Worm (Caenorhabditis elegans): ENCODE data around the gene C25F9.8.

ce11 chrV:19356717-19357116 lies 38.1 kb upstream of the C25F9.8 start:
- no peak for TF ChIP-seq flt-1 (GFP tag; IDR thresholded peaks at IDR 0.05)
- no peak for TF ChIP-seq hmg-4 (GFP tag; optimal IDR thresholded peaks at IDR 0.05)
- TF ChIP-seq ama-1 (optimal IDR thresholded peaks at IDR 0.05): no peak
- TF ChIP-seq sea-1 (GFP tag; conservative IDR thresholded peaks at IDR 0.05): no peak
- TF ChIP-seq scrt-1 (GFP tag; IDR thresholded peaks at IDR 0.05): no peak
- TF ChIP-seq hnd-1 (tag; optimal IDR thresholded peaks at IDR 0.05): no peak
- no peak for TF ChIP-seq ceh-13 (GFP tag; optimal IDR thresholded peaks at IDR 0.05)
- TF ChIP-seq ceh-36 (tag; optimal IDR thresholded peaks at IDR 0.05): no peak
- TF ChIP-seq B0310.2 (tag; optimal IDR thresholded peaks at IDR 0.05): no peak
- TF ChIP-seq F13C5.2 (tag; optimal IDR thresholded peaks at IDR 0.05): no peak
- TF ChIP-seq tbx-11 (GFP tag; IDR thresholded peaks at IDR 0.05): no peak
- no peak for TF ChIP-seq ets-7 (tag; optimal IDR thresholded peaks at IDR 0.05)
- TF ChIP-seq aly-1 (tag; optimal IDR thresholded peaks at IDR 0.05): no peak
- TF ChIP-seq tbx-37 (GFP tag; conservative IDR thresholded peaks at IDR 0.05): no peak

All from whole organism, early embryonic.